Worm (Caenorhabditis elegans) whole organism, young adult: Measurements from ENCODE around the gene Y39A1A.10.
A peak's percentile ranks its signal among the peaks of the same experiment; 100 is the strongest.

Experiments
- B0019.2 ChIP-seq: fragments of 200-800 bp; sonication (Bioruptor generic); conservative IDR thresholded peaks from 2 replicates; pipeline ENCODE4 v1.3.6; 2022; ENCODE audit warnings: missing genetic modification reagents, missing genetic modification characterization, missing compliant biosample characterization
- D2030.7 ChIP-seq: fragments of 200-800 bp; sonication (Bioruptor generic); IDR thresholded peaks from 2 replicates; pipeline ENCODE4 v1.3.6; 2022; ENCODE audit warnings: missing genetic modification reagents, missing genetic modification characterization, missing compliant biosample characterization
- F33H1.4 ChIP-seq: fragments of 200-800 bp; sonication (Bioruptor generic); IDR thresholded peaks from 2 replicates; pipeline ENCODE4 v1.3.6; 2022; ENCODE audit warnings: missing genetic modification reagents, missing genetic modification characterization, missing compliant biosample characterization
- F39B2.1 ChIP-seq: fragments of 200-800 bp; sonication (Bioruptor generic); IDR thresholded peaks from 2 replicates; pipeline ENCODE4 v1.3.6; 2022; ENCODE audit warnings: missing genetic modification reagents, missing genetic modification characterization, missing compliant biosample characterization
- F57A8.1 ChIP-seq: fragments of 200-800 bp; sonication (Bioruptor generic); optimal IDR thresholded peaks from 2 replicates; lab custom pipeline; 2018; ENCODE audit warnings: mild to moderate bottlenecking, missing genetic modification characterization, moderate library complexity, missing compliant biosample characterization
- F57C9.4 ChIP-seq: sonication (generic microtip); optimal IDR thresholded peaks from 2 replicates; lab custom pipeline; 2017; ENCODE audit warnings: mild to moderate bottlenecking, missing genetic modification characterization, missing compliant biosample characterization
- T07F8.4 ChIP-seq: sonication (generic microtip); optimal IDR thresholded peaks from 2 replicates; lab custom pipeline; 2016; ENCODE audit warnings: mild to moderate bottlenecking, missing genetic modification characterization, moderate library complexity, missing compliant biosample characterization
- ccch-3 ChIP-seq: fragments of 200-800 bp; sonication (Bioruptor generic); optimal IDR thresholded peaks from 2 replicates; lab custom pipeline; 2018; ENCODE audit warnings: mild to moderate bottlenecking, missing genetic modification characterization, missing compliant biosample characterization
- ceh-27 ChIP-seq: fragments of 200-800 bp; sonication (Bioruptor generic); optimal IDR thresholded peaks from 2 replicates; lab custom pipeline; 2018; ENCODE audit warnings: mild to moderate bottlenecking, missing genetic modification characterization, moderate library complexity, missing compliant biosample characterization
- die-1 ChIP-seq: sonication (generic microtip); optimal IDR thresholded peaks from 2 replicates; lab custom pipeline; 2016; ENCODE audit warnings: missing genotype, mild to moderate bottlenecking, missing genetic modification characterization, missing compliant biosample characterization
- efl-1 ChIP-seq: fragments of 150-350 bp; optimal IDR thresholded peaks from 2 replicates; lab custom pipeline; 2014; ENCODE audit warnings: missing biosample characterization, missing genetic modification reagents, missing genetic modification characterization
- egrh-3 ChIP-seq: fragments of 200-800 bp; sonication (Bioruptor generic); IDR thresholded peaks from 2 replicates; pipeline ENCODE4 v1.3.6; 2022; ENCODE audit warnings: missing genetic modification reagents, missing genetic modification characterization, missing compliant biosample characterization
- ets-4 ChIP-seq: fragments of 200-800 bp; sonication (Bioruptor generic); optimal IDR thresholded peaks from 2 replicates; lab custom pipeline; 2018; ENCODE audit warnings: mild to moderate bottlenecking, missing genetic modification characterization, missing compliant biosample characterization
- hsf-1 ChIP-seq: fragments of 200-800 bp; sonication (Bioruptor generic); IDR thresholded peaks from 2 replicates; pipeline ENCODE4 v1.3.6; 2022; ENCODE audit warnings: missing genetic modification reagents, missing genetic modification characterization, missing compliant biosample characterization
- let-607 ChIP-seq, 2 experiments: fragments of 200-800 bp in 1 of 2; sonication (Bioruptor generic) in 1 of 2; sonication (generic microtip) in 1 of 2; optimal IDR thresholded peaks; 2 replicates each; lab custom pipeline; 2016 to 2018; ENCODE audit warnings: mild to moderate bottlenecking in 2 of 2, missing compliant biosample characterization in 2 of 2, missing genetic modification characterization in 2 of 2, moderate library complexity in 2 of 2, missing genotype in 1 of 2
- lin-54 ChIP-seq: fragments of 200-800 bp; sonication (Bioruptor generic); optimal IDR thresholded peaks from 2 replicates; lab custom pipeline; 2018; ENCODE audit warnings: mild to moderate bottlenecking, missing genetic modification characterization, missing compliant biosample characterization
- lir-1 ChIP-seq: fragments of 200-800 bp; sonication (Bioruptor generic); conservative IDR thresholded peaks from 2 replicates; pipeline ENCODE4 v1.3.6; 2022; ENCODE audit warnings: missing genetic modification reagents, missing genetic modification characterization, missing compliant biosample characterization
- lsl-1 ChIP-seq: fragments of 200-800 bp; sonication (Bioruptor generic); optimal IDR thresholded peaks from 2 replicates; lab custom pipeline; 2018; ENCODE audit warnings: mild to moderate bottlenecking, missing genetic modification characterization, moderate library complexity, missing compliant biosample characterization
- lsy-27 ChIP-seq: sonication (generic microtip); optimal IDR thresholded peaks from 2 replicates; lab custom pipeline; 2017; ENCODE audit warnings: missing genetic modification characterization, mild to moderate bottlenecking, missing compliant biosample characterization, antibody characterized with exemption, missing genotype, borderline replicate concordance; ENCODE audit not compliant: insufficient read depth
- madf-6 ChIP-seq: fragments of 200-800 bp; sonication (Bioruptor generic); IDR thresholded peaks from 2 replicates; pipeline ENCODE4 v1.3.6; 2022; ENCODE audit warnings: missing genetic modification reagents, missing genetic modification characterization, missing compliant biosample characterization
- mes-4 ChIP-seq: sonication (generic microtip); optimal IDR thresholded peaks from 2 replicates; lab custom pipeline; 2016; ENCODE audit warnings: missing genotype, missing genetic modification characterization, missing compliant biosample characterization
- mxl-1 ChIP-seq: sonication (generic microtip); optimal IDR thresholded peaks from 2 replicates; lab custom pipeline; 2016; ENCODE audit warnings: missing genetic modification characterization, missing compliant biosample characterization
- nfya-2 ChIP-seq: fragments of 200-800 bp; sonication (Bioruptor generic); IDR thresholded peaks from 2 replicates; pipeline ENCODE4 v1.3.6; 2022; ENCODE audit warnings: missing genetic modification reagents, missing genetic modification characterization, missing compliant biosample characterization
- nhr-179 ChIP-seq: sonication (generic microtip); optimal IDR thresholded peaks from 2 replicates; lab custom pipeline; 2016; ENCODE audit warnings: mild to moderate bottlenecking, missing genetic modification characterization, missing compliant biosample characterization
- nhr-27 ChIP-seq: fragments of 200-800 bp; sonication (Bioruptor generic); optimal IDR thresholded peaks from 2 replicates; lab custom pipeline; 2018; ENCODE audit warnings: mild to moderate bottlenecking, missing genetic modification characterization, moderate library complexity, missing compliant biosample characterization
- nhr-80 ChIP-seq: sonication (generic microtip); optimal IDR thresholded peaks from 2 replicates; lab custom pipeline; 2016; ENCODE audit warnings: missing genetic modification characterization, missing compliant biosample characterization
- pbrm-1 ChIP-seq: fragments of 200-800 bp; sonication (Bioruptor generic); IDR thresholded peaks from 2 replicates; pipeline ENCODE4 v1.3.6; 2022; ENCODE audit warnings: missing genetic modification reagents, missing genetic modification characterization, missing compliant biosample characterization
- sdz-38 ChIP-seq: sonication (generic microtip); optimal IDR thresholded peaks from 2 replicates; lab custom pipeline; 2016; ENCODE audit warnings: missing genotype, missing genetic modification characterization, missing compliant biosample characterization
- sea-2 ChIP-seq: fragments of 200-800 bp; sonication (Bioruptor generic); IDR thresholded peaks from 2 replicates; pipeline ENCODE4 v1.3.6; 2022; ENCODE audit warnings: missing genetic modification characterization, missing compliant biosample characterization
- snpc-1.3 ChIP-seq: sonication (generic microtip); optimal IDR thresholded peaks from 2 replicates; lab custom pipeline; 2017; ENCODE audit warnings: missing genetic modification characterization, mild to moderate bottlenecking, missing compliant biosample characterization, antibody characterized with exemption, moderate library complexity, missing genotype, missing genetic modification reagents; ENCODE audit not compliant: insufficient read depth
- sptf-2 ChIP-seq: fragments of 200-800 bp; sonication (Bioruptor generic); optimal IDR thresholded peaks from 2 replicates; lab custom pipeline; 2018; ENCODE audit warnings: mild to moderate bottlenecking, missing genetic modification characterization, missing compliant biosample characterization
- tbp1 ChIP-seq: fragments of 200-800 bp; sonication (Bioruptor generic); optimal IDR thresholded peaks from 2 replicates; lab custom pipeline; 2018; ENCODE audit warnings: mild to moderate bottlenecking, missing genetic modification characterization, missing compliant biosample characterization
- unc-62 ChIP-seq: fragments of 150-350 bp; optimal IDR thresholded peaks from 2 replicates; lab custom pipeline; 2014; ENCODE audit warnings: missing biosample characterization, missing genetic modification reagents, missing genetic modification characterization
- xnd-1 ChIP-seq: sonication (generic microtip); optimal IDR thresholded peaks from 2 replicates; lab custom pipeline; 2016; ENCODE audit warnings: missing genotype, missing genetic modification reagents, missing genetic modification characterization, missing compliant biosample characterization
- zim-3 ChIP-seq: sonication (generic microtip); optimal IDR thresholded peaks from 2 replicates; lab custom pipeline; 2017; ENCODE audit warnings: mild to moderate bottlenecking, missing genetic modification characterization, moderate library complexity, missing compliant biosample characterization
- ztf-18 ChIP-seq: sonication (generic microtip); optimal IDR thresholded peaks from 2 replicates; lab custom pipeline; 2016; ENCODE audit warnings: missing genotype, mild to moderate bottlenecking, missing genetic modification characterization, missing compliant biosample characterization

The Y39A1A.10 gene

ce11 chrIII:10654718-10655117 is 22.2 kb downstream of the Y39A1A.10 start, which contains the start of gene cnt-2 (continued):
- TF ChIP-seq ccch-3 (GFP tag; lab: Kevin White, UChicago): no peak

- peak; percentile 67 to 85 for TF ChIP-seq let-607 (tag; optimal IDR thresholded peaks at IDR 0.05; lab: Kevin White, UChicago)
- no peak for TF ChIP-seq nhr-27 (tag; lab: Kevin White, UChicago)
- no peak for TF ChIP-seq hsf-1 (GFP tag; lab: Robert Waterston, UW)
- peak; percentile 60 for TF ChIP-seq nhr-80 (tag; lab: Kevin White, UChicago)
These were observed 23.5 kb downstream of the Y39A1A.10 start for ce11 chrIII:10656069-10656468.

- TF ChIP-seq D2030.7 (GFP tag; lab: Robert Waterston, UW): no peak
- TF ChIP-seq ets-4 (GFP tag; lab: Kevin White, UChicago): no peak
- no peak for TF ChIP-seq madf-6 (GFP tag; lab: Robert Waterston, UW)
These were observed 25.1 kb downstream of the Y39A1A.10 start for ce11 chrIII:10657661-10658060.

ce11 chrIII:10658394-10658793 is 25.9 kb downstream of the Y39A1A.10 start:
- TF ChIP-seq tbp1: no peak
- no peak for TF ChIP-seq F33H1.4 (GFP tag; lab: Robert Waterston, UW)
- no peak for TF ChIP-seq snpc-1.3 (tag; lab: Kevin White, UChicago)
- no peak for TF ChIP-seq let-607 (tag; optimal IDR thresholded peaks at IDR 0.05; lab: Kevin White, UChicago)
- TF ChIP-seq ceh-27 (GFP tag; lab: Kevin White, UChicago): no peak
- no peak for TF ChIP-seq mes-4 (tag; lab: Kevin White, UChicago)
- TF ChIP-seq egrh-3: no peak
- TF ChIP-seq lin-54 (GFP tag; lab: Kevin White, UChicago): no peak
- TF ChIP-seq lsl-1 (GFP tag; lab: Kevin White, UChicago): no peak
- TF ChIP-seq B0019.2: no peak
- TF ChIP-seq efl-1 (GFP tag; lab: Kevin White, UChicago): no peak
- no peak for TF ChIP-seq sptf-2 (GFP tag; lab: Kevin White, UChicago)
- no peak for TF ChIP-seq lsy-27
- TF ChIP-seq xnd-1 (tag; lab: Kevin White, UChicago): no peak
- no peak for TF ChIP-seq T07F8.4 (tag; lab: Kevin White, UChicago)
- no peak for TF ChIP-seq sea-2

ce11 chrIII:10661292-10661691 is 28.8 kb downstream of the Y39A1A.10 start:
- TF ChIP-seq ceh-27 (GFP tag; lab: Kevin White, UChicago) (no peak), mes-4 (tag; lab: Kevin White, UChicago) (no peak), let-607 (tag; optimal IDR thresholded peaks at IDR 0.05; lab: Kevin White, UChicago) (no peak)
- TF ChIP-seq, all 124 proteins: peak for 0

- no peak for TF ChIP-seq nhr-179
- no peak for TF ChIP-seq nfya-2
- no peak for TF ChIP-seq mxl-1 (tag; lab: Kevin White, UChicago)
- no peak for TF ChIP-seq pbrm-1 (GFP tag; lab: Robert Waterston, UW)
- TF ChIP-seq sdz-38: no peak
- TF ChIP-seq F39B2.1 (GFP tag; lab: Robert Waterston, UW): no peak
- TF ChIP-seq ztf-18 (tag; lab: Kevin White, UChicago): no peak
- TF ChIP-seq unc-62: no peak
- no peak for TF ChIP-seq zim-3 (tag; lab: Kevin White, UChicago)
- no peak for TF ChIP-seq F57A8.1
- TF ChIP-seq xnd-1 (tag; lab: Kevin White, UChicago): no peak
- no peak for TF ChIP-seq F57C9.4 (tag; lab: Kevin White, UChicago)
- no peak for TF ChIP-seq die-1 (tag; lab: Kevin White, UChicago)
- no peak for TF ChIP-seq lir-1 (GFP tag; lab: Robert Waterston, UW)
- TF ChIP-seq T07F8.4 (tag; lab: Kevin White, UChicago): no peak
These were observed 34.1 kb downstream of the Y39A1A.10 start for ce11 chrIII:10666640-10667039.
